Worm (Caenorhabditis elegans) whole organism, early embryonic: Measurements from ENCODE around the gene ccch-5.

Experiments
- B0310.2 ChIP-seq: sonication (generic microtip); optimal IDR thresholded peaks from 2 replicates; lab custom pipeline; 2016; ENCODE audit warnings: mild to moderate bottlenecking, missing genetic modification characterization, missing compliant biosample characterization
- F13C5.2 ChIP-seq: sonication (generic microtip); optimal IDR thresholded peaks from 2 replicates; lab custom pipeline; 2017; ENCODE audit warnings: mild to moderate bottlenecking, missing genetic modification characterization, inconsistent platforms, missing compliant biosample characterization
- aly-1 ChIP-seq: sonication (generic microtip); optimal IDR thresholded peaks from 2 replicates; lab custom pipeline; 2016; ENCODE audit warnings: missing genetic modification characterization, missing compliant biosample characterization
- ama-1 ChIP-seq: fragments of 150-350 bp; optimal IDR thresholded peaks from 2 replicates; lab custom pipeline; 2014
- ceh-13 ChIP-seq: fragments of 200-800 bp; sonication (Bioruptor generic); optimal IDR thresholded peaks from 2 replicates; lab custom pipeline; 2018; ENCODE audit warnings: mild to moderate bottlenecking, missing genetic modification characterization, missing compliant biosample characterization
- ceh-36 ChIP-seq: sonication (generic microtip); optimal IDR thresholded peaks from 2 replicates; lab custom pipeline; 2016; ENCODE audit warnings: missing genetic modification characterization, inconsistent platforms, missing compliant biosample characterization
- ets-7 ChIP-seq: sonication (generic microtip); optimal IDR thresholded peaks from 2 replicates; lab custom pipeline; 2016; ENCODE audit warnings: missing genotype, missing genetic modification characterization, missing compliant biosample characterization
- flt-1 ChIP-seq: fragments of 200-800 bp; sonication (Bioruptor generic); IDR thresholded peaks from 2 replicates; pipeline ENCODE4 v1.3.6; 2022; ENCODE audit warnings: missing genetic modification characterization, missing compliant biosample characterization
- hmbx-1 ChIP-seq: sonication (generic microtip); optimal IDR thresholded peaks from 2 replicates; lab custom pipeline; 2016; ENCODE audit warnings: mild to moderate bottlenecking, missing genetic modification characterization, missing compliant biosample characterization
- hmg-4 ChIP-seq: fragments of 200-800 bp; sonication (Bioruptor generic); optimal IDR thresholded peaks from 2 replicates; lab custom pipeline; 2018; ENCODE audit warnings: mild to moderate bottlenecking, missing genetic modification characterization, missing compliant biosample characterization
- hnd-1 ChIP-seq: sonication (generic microtip); optimal IDR thresholded peaks from 2 replicates; lab custom pipeline; 2016; ENCODE audit warnings: missing genetic modification characterization, missing compliant biosample characterization
- pes-1 ChIP-seq: fragments of 200-800 bp; sonication (Bioruptor generic); IDR thresholded peaks from 2 replicates; pipeline ENCODE4 v1.3.6; 2022; ENCODE audit warnings: missing genetic modification reagents, missing genetic modification characterization, missing compliant biosample characterization
- scrt-1 ChIP-seq: fragments of 200-800 bp; sonication (Bioruptor generic); IDR thresholded peaks from 2 replicates; pipeline ENCODE4 v1.3.6; 2022; ENCODE audit warnings: missing genetic modification characterization, missing compliant biosample characterization
- sea-1 ChIP-seq: fragments of 200-800 bp; sonication (Bioruptor generic); conservative IDR thresholded peaks from 2 replicates; pipeline ENCODE4 v1.3.6; 2022; ENCODE audit warnings: missing genetic modification characterization, missing compliant biosample characterization
- tbx-11 ChIP-seq: fragments of 200-800 bp; sonication (Bioruptor generic); IDR thresholded peaks from 2 replicates; pipeline ENCODE4 v1.3.6; 2022; ENCODE audit warnings: missing genetic modification characterization, missing compliant biosample characterization
- tbx-37 ChIP-seq: fragments of 200-800 bp; sonication (Bioruptor generic); conservative IDR thresholded peaks from 2 replicates; pipeline ENCODE4 v1.3.6; 2022; ENCODE audit warnings: missing genetic modification reagents, missing genetic modification characterization, missing compliant biosample characterization
- tra-4 ChIP-seq: sonication (generic microtip); optimal IDR thresholded peaks from 2 replicates; lab custom pipeline; 2017; ENCODE audit warnings: missing genetic modification characterization, missing compliant biosample characterization

The ccch-5 gene

ce11 chrIV:14953802-14954201 is 34.4 kb downstream of the ccch-5 start:
- TF ChIP-seq hmg-4 (GFP tag; lab: Kevin White, UChicago) (no peak), scrt-1 (GFP tag; lab: Robert Waterston, UW) (no peak), pes-1 (GFP tag; lab: Robert Waterston, UW) (no peak), tra-4 (no peak), B0310.2 (tag; lab: Kevin White, UChicago) (no peak), ets-7 (tag; lab: Kevin White, UChicago) (no peak)

ce11 chrIV:14954842-14955241 is 35.4 kb downstream of the ccch-5 start:
- TF ChIP-seq aly-1 (tag; lab: Kevin White, UChicago) (no peak), tbx-11 (GFP tag; lab: Robert Waterston, UW) (no peak), sea-1 (GFP tag; lab: Robert Waterston, UW) (no peak), ceh-13 (no peak), hnd-1 (tag; lab: Kevin White, UChicago) (no peak), B0310.2 (tag; lab: Kevin White, UChicago) (no peak), ama-1 (lab: Kevin White, UChicago) (no peak), scrt-1 (GFP tag; lab: Robert Waterston, UW) (no peak), hmbx-1 (tag; lab: Kevin White, UChicago) (no peak), pes-1 (GFP tag; lab: Robert Waterston, UW) (no peak), ets-7 (tag; lab: Kevin White, UChicago) (no peak), ceh-36 (no peak), F13C5.2 (tag; lab: Kevin White, UChicago) (no peak), tbx-37 (GFP tag; lab: Robert Waterston, UW) (no peak), flt-1 (no peak), hmg-4 (GFP tag; lab: Kevin White, UChicago) (no peak), tra-4 (no peak)

- TF ChIP-seq hmg-4 (GFP tag; lab: Kevin White, UChicago) = no peak
- 0 out of 2 replicates have a peak, but pooled peaks have one; percentile 47 for TF ChIP-seq sea-1 (GFP tag; lab: Robert Waterston, UW)
- TF ChIP-seq hnd-1 (tag; lab: Kevin White, UChicago) = no peak
- TF ChIP-seq pes-1 (GFP tag; lab: Robert Waterston, UW) = no peak
- peak; percentile 47 for TF ChIP-seq ama-1 (lab: Kevin White, UChicago)
- no peak for TF ChIP-seq ceh-13
- TF ChIP-seq flt-1 = no peak
- no peak for TF ChIP-seq tbx-37 (GFP tag; lab: Robert Waterston, UW)
- TF ChIP-seq ets-7 (tag; lab: Kevin White, UChicago) = no peak
Measured at ce11 chrIV:14956693-14957281, 37.4 kb downstream of the ccch-5 start.

ce11 chrIV:14958551-14958950 is 39.1 kb downstream of the ccch-5 start, which contains the start of gene Y41E3.1:
Y41E3.1 (minus strand) TSS chrIV:14958874.
- TF ChIP-seq hmg-4 (GFP tag; lab: Kevin White, UChicago) (no peak), tra-4 (no peak), tbx-37 (GFP tag; lab: Robert Waterston, UW) (no peak), scrt-1 (GFP tag; lab: Robert Waterston, UW) (no peak), flt-1 (no peak), pes-1 (GFP tag; lab: Robert Waterston, UW) (no peak), sea-1 (GFP tag; lab: Robert Waterston, UW) (no peak), aly-1 (tag; lab: Kevin White, UChicago) (no peak), B0310.2 (tag; lab: Kevin White, UChicago) (no peak), ets-7 (tag; lab: Kevin White, UChicago) (no peak), ceh-13 (no peak), hnd-1 (tag; lab: Kevin White, UChicago) (no peak), ama-1 (lab: Kevin White, UChicago) (no peak), hmbx-1 (tag; lab: Kevin White, UChicago) (no peak), tbx-11 (GFP tag; lab: Robert Waterston, UW) (no peak), ceh-36 (no peak), F13C5.2 (tag; lab: Kevin White, UChicago) (no peak)

- TF ChIP-seq scrt-1 (GFP tag; lab: Robert Waterston, UW) (no peak), ama-1 (lab: Kevin White, UChicago) (no peak), hmbx-1 (tag; lab: Kevin White, UChicago) (no peak), B0310.2 (tag; lab: Kevin White, UChicago) (no peak), F13C5.2 (tag; lab: Kevin White, UChicago) (peak; percentile 31), flt-1 (no peak), hnd-1 (tag; lab: Kevin White, UChicago) (no peak), tra-4 (no peak), tbx-37 (GFP tag; lab: Robert Waterston, UW) (peak; percentile 33; the same call in 1 of the 2 replicates)
Measured at ce11 chrIV:14959375-14959774, 40.0 kb downstream of the ccch-5 start.

- no peak for TF ChIP-seq B0310.2 (tag; lab: Kevin White, UChicago)
Measured at ce11 chrIV:14960061-14960460, 40.7 kb downstream of the ccch-5 start.
